Fruit fly (Drosophila melanogaster) whole organism, pupa: ENCODE data around the gene CG6567.

Experiments used
- CG12605 ChIP-seq: fragments of 200-800 bp; sonication (Bioruptor generic); IDR thresholded peaks from 2 replicates; pipeline ENCODE4 v1.3.6; 2022; ENCODE audit warnings: missing biosample characterization, missing genetic modification characterization
- CG13204 ChIP-seq: fragments of 200-800 bp; sonication (Bioruptor generic); optimal IDR thresholded peaks from 2 replicates; lab custom pipeline; 2018; ENCODE audit warnings: missing biosample characterization, mild to moderate bottlenecking, missing genetic modification characterization, moderate library complexity
- CG14655 ChIP-seq: fragments of 200-800 bp; sonication (Bioruptor generic); optimal IDR thresholded peaks from 3 replicates; lab custom pipeline; 2017; ENCODE audit warnings: mild to moderate bottlenecking, missing biosample characterization, missing genetic modification reagents, missing genetic modification characterization
- CG15710 ChIP-seq: fragments of 200-800 bp; sonication (Bioruptor generic); optimal IDR thresholded peaks from 2 replicates; lab custom pipeline; 2018; ENCODE audit warnings: missing biosample characterization, mild to moderate bottlenecking, missing genetic modification characterization, moderate library complexity
- CG32121 ChIP-seq: fragments of 200-800 bp; sonication (Bioruptor generic); IDR thresholded peaks from 2 replicates; pipeline ENCODE4 v1.3.6; 2022; ENCODE audit warnings: missing biosample characterization, missing genetic modification characterization
- CG34367 ChIP-seq: fragments of 200-800 bp; sonication (Bioruptor generic); optimal IDR thresholded peaks from 2 replicates; lab custom pipeline; 2018; ENCODE audit warnings: missing biosample characterization, mild to moderate bottlenecking, missing genetic modification characterization
- CG4496 ChIP-seq: fragments of 200-800 bp; sonication (Bioruptor generic); IDR thresholded peaks from 3 replicates; pipeline ENCODE4 v1.3.6; 2022; ENCODE audit warnings: missing biosample characterization, missing genetic modification characterization
- CG8159 ChIP-seq: fragments of 200-800 bp; sonication (Bioruptor generic); optimal IDR thresholded peaks from 3 replicates; lab custom pipeline; 2018; ENCODE audit warnings: missing biosample characterization, mild to moderate bottlenecking, missing genetic modification characterization, moderate library complexity
- CG8301 ChIP-seq: fragments of 200-800 bp; sonication (Bioruptor generic); optimal IDR thresholded peaks from 2 replicates; lab custom pipeline; 2018; ENCODE audit warnings: missing biosample characterization, mild to moderate bottlenecking, missing genetic modification characterization
- CG9948 ChIP-seq: fragments of 200-800 bp; sonication (Bioruptor generic); optimal IDR thresholded peaks from 2 replicates; lab custom pipeline; 2018; ENCODE audit warnings: missing biosample characterization, mild to moderate bottlenecking, missing genetic modification characterization, moderate library complexity
- D1 ChIP-seq: fragments of 200-800 bp; sonication (Bioruptor generic); optimal IDR thresholded peaks from 2 replicates; lab custom pipeline; 2018; ENCODE audit warnings: missing biosample characterization, mild to moderate bottlenecking, missing genetic modification characterization, moderate library complexity
- EcR ChIP-seq: fragments of 200-800 bp; sonication (Bioruptor generic); optimal IDR thresholded peaks from 3 replicates; lab custom pipeline; 2019; ENCODE audit warnings: missing biosample characterization, missing genetic modification characterization, mild to moderate bottlenecking, moderate library complexity, missing genetic modification reagents
- Ets98B ChIP-seq: fragments of 200-800 bp; sonication (Bioruptor generic); IDR thresholded peaks from 2 replicates; pipeline ENCODE4 v1.3.6; 2022; ENCODE audit warnings: missing biosample characterization, missing genetic modification characterization
- Pif1A ChIP-seq: fragments of 200-800 bp; sonication (Bioruptor generic); optimal IDR thresholded peaks from 3 replicates; lab custom pipeline; 2016; ENCODE audit warnings: missing biosample characterization, missing genetic modification characterization
- Pif1B ChIP-seq: fragments of 200-800 bp; sonication (Bioruptor generic); optimal IDR thresholded peaks from 3 replicates; lab custom pipeline; 2016; ENCODE audit warnings: missing biosample characterization, missing genetic modification characterization
- Snoo ChIP-seq: fragments of 200-800 bp; sonication (Bioruptor generic); optimal IDR thresholded peaks from 3 replicates; lab custom pipeline; 2017; ENCODE audit warnings: missing biosample characterization, mild to moderate bottlenecking, missing genetic modification characterization, inconsistent platforms
- fd96Ca ChIP-seq: fragments of 200-800 bp; sonication (Bioruptor generic); IDR thresholded peaks from 3 replicates; pipeline ENCODE4 v1.3.6; 2022; ENCODE audit warnings: missing biosample characterization, missing genetic modification characterization
- gl ChIP-seq: fragments of 200-800 bp; sonication (Bioruptor generic); optimal IDR thresholded peaks from 2 replicates; lab custom pipeline; 2018; ENCODE audit warnings: missing biosample characterization, mild to moderate bottlenecking, missing genetic modification characterization

The CG6567 gene

dm6 chr3R:10826796-10827524 lies 27.3 kb downstream of the CG6567 start, which contains the start of gene Cad86C:
Cad86C (plus strand) TSS chr3R:10827079.
- peak; percentile 54; the same call in 2 of the 3 replicates for TF ChIP-seq fd96Ca (GFP tag; lab: Robert Waterston, UW)
- TF ChIP-seq Snoo: peak; percentile 10
- no peak for TF ChIP-seq CG9948
- peak; percentile 51 for TF ChIP-seq Pif1A (GFP tag; lab: Kevin White, UChicago)
- no peak for TF ChIP-seq CG15710 (tag; lab: Kevin White, UChicago)
- TF ChIP-seq CG12605 (GFP tag; lab: Robert Waterston, UW): peak; percentile 68
- TF ChIP-seq gl (tag; lab: Kevin White, UChicago): no peak
- TF ChIP-seq CG8159: peak; percentile 19
- peak; percentile 54 for TF ChIP-seq Pif1B (GFP tag; lab: Kevin White, UChicago)
- TF ChIP-seq CG8301 (tag; lab: Kevin White, UChicago): peak; percentile 7
- TF ChIP-seq CG32121 (GFP tag; lab: Robert Waterston, UW): peak; percentile 44; the same call in 1 of the 2 replicates
- peak; percentile 72 for TF ChIP-seq Ets98B (GFP tag; lab: Robert Waterston, UW)
- TF ChIP-seq CG4496 (GFP tag; lab: Robert Waterston, UW): peak; percentile 53; the same call in 2 of the 3 replicates
- peak; percentile 7 for TF ChIP-seq CG14655 (GFP tag; lab: Kevin White, UChicago)
- TF ChIP-seq CG13204 (GFP tag; lab: Kevin White, UChicago): peak; percentile 25
- TF ChIP-seq D1 (tag; lab: Kevin White, UChicago): no peak
- TF ChIP-seq EcR (GFP tag; lab: Kevin White, UChicago): peak; percentile 75
- TF ChIP-seq, all 21 proteins: peak for 13

- TF ChIP-seq D1 (tag; lab: Kevin White, UChicago) (peak; percentile 27), CG13204 (GFP tag; lab: Kevin White, UChicago) (no peak)
Observed at dm6 chr3R:10815032-10815431, 39.2 kb downstream of the CG6567 start, which contains the start of the genes CG14693 and TTLL15. CG14693 (minus strand) TSS chr3R:10815047. TTLL15 (plus strand) TSS chr3R:10815288.

dm6 chr3R:10803855-10804254 lies 50.4 kb downstream of the CG6567 start, which contains the start of gene CG14692:
CG14692 (minus strand) TSS chr3R:10803955.
- no peak for TF ChIP-seq CG4496 (GFP tag; lab: Robert Waterston, UW)
- no peak for TF ChIP-seq CG9948
- TF ChIP-seq CG34367 (tag; lab: Kevin White, UChicago): no peak
- no peak for TF ChIP-seq Ets98B (GFP tag; lab: Robert Waterston, UW)
- no peak for TF ChIP-seq fd96Ca (GFP tag; lab: Robert Waterston, UW)
- TF ChIP-seq CG8301 (tag; lab: Kevin White, UChicago): no peak
